Worm (Caenorhabditis elegans) whole organism, L1 larva: Measurements from ENCODE around the gene T02H6.5.

ENCODE experiments used
- aha-1 ChIP-seq: fragments of 150-350 bp; optimal IDR thresholded peaks from 2 replicates; lab custom pipeline; 2014; ENCODE audit warnings: missing biosample characterization, missing genetic modification characterization
- alr-1 ChIP-seq: fragments of 200-800 bp; sonication (Bioruptor generic); optimal IDR thresholded peaks from 2 replicates; lab custom pipeline; 2018; ENCODE audit warnings: borderline replicate concordance, mild to moderate bottlenecking, missing genetic modification characterization, missing compliant biosample characterization
- ama-1 ChIP-seq: fragments of 150-350 bp; optimal IDR thresholded peaks from 2 replicates; lab custom pipeline; 2014
- blmp-1 ChIP-seq: fragments of 150-350 bp; optimal IDR thresholded peaks from 2 replicates; lab custom pipeline; 2014; ENCODE audit warnings: missing biosample characterization, missing genetic modification characterization
- ceh-63 ChIP-seq: fragments of 200-800 bp; sonication (Bioruptor generic); optimal IDR thresholded peaks from 2 replicates; lab custom pipeline; 2018; ENCODE audit warnings: mild to moderate bottlenecking, missing genetic modification characterization, missing compliant biosample characterization
- ceh-8 ChIP-seq: fragments of 200-800 bp; sonication (Bioruptor generic); optimal IDR thresholded peaks from 2 replicates; lab custom pipeline; 2018; ENCODE audit warnings: mild to moderate bottlenecking, missing genetic modification characterization, moderate library complexity, missing compliant biosample characterization
- ceh-82 ChIP-seq, 3 experiments: fragments of 150-350 bp in 1 of 3; sonication (generic microtip) in 2 of 3; optimal IDR thresholded peaks; 2 replicates each; lab custom pipeline; 2014 to 2017; ENCODE audit warnings: missing biosample characterization in 3 of 3, missing genetic modification characterization in 3 of 3
- ets-5 ChIP-seq: fragments of 200-800 bp; sonication (Bioruptor generic); IDR thresholded peaks from 2 replicates; pipeline ENCODE4 v1.3.6; 2022; ENCODE audit warnings: missing genetic modification characterization, missing compliant biosample characterization
- fkh-8 ChIP-seq: sonication (generic microtip); optimal IDR thresholded peaks from 2 replicates; lab custom pipeline; 2016; ENCODE audit warnings: mild to moderate bottlenecking, missing genetic modification characterization, missing compliant biosample characterization
- fos-1 ChIP-seq: fragments of 150-350 bp; optimal IDR thresholded peaks from 2 replicates; lab custom pipeline; 2014; ENCODE audit warnings: missing biosample characterization, missing genetic modification characterization
- grh-1 ChIP-seq: fragments of 200-800 bp; sonication (Bioruptor generic); IDR thresholded peaks from 2 replicates; pipeline ENCODE4 v1.3.6; 2022; ENCODE audit warnings: missing genetic modification reagents, missing genetic modification characterization, missing compliant biosample characterization
- hlh-4 ChIP-seq: sonication (generic microtip); optimal IDR thresholded peaks from 2 replicates; lab custom pipeline; 2016; ENCODE audit warnings: mild to moderate bottlenecking, missing genetic modification characterization, missing compliant biosample characterization
- hpl-2 ChIP-seq: fragments of 150-350 bp; optimal IDR thresholded peaks from 2 replicates; lab custom pipeline; 2014; ENCODE audit warnings: missing biosample characterization, missing genetic modification reagents, missing genetic modification characterization
- isw-1 ChIP-seq: fragments of 200-800 bp; sonication (Bioruptor generic); IDR thresholded peaks from 2 replicates; pipeline ENCODE4 v1.3.6; 2022; ENCODE audit warnings: missing genetic modification characterization, missing compliant biosample characterization
- lin-13 ChIP-seq: fragments of 150-350 bp; optimal IDR thresholded peaks from 2 replicates; lab custom pipeline; 2014; ENCODE audit warnings: missing biosample characterization, missing genetic modification reagents, missing genetic modification characterization
- lin-35 ChIP-seq, 2 experiments: fragments of 150-350 bp; optimal IDR thresholded peaks; 2 replicates each; lab custom pipeline; 2014; ENCODE audit warnings: missing biosample characterization in 2 of 2, missing genetic modification characterization in 2 of 2, missing genetic modification reagents in 2 of 2
- lsy-2 ChIP-seq, 2 experiments: fragments of 150-350 bp; optimal IDR thresholded peaks; 2 replicates each; lab custom pipeline; 2014; ENCODE audit warnings: missing biosample characterization in 2 of 2, missing genetic modification characterization in 2 of 2
- mdl-1 ChIP-seq, 2 experiments: fragments of 150-350 bp; optimal IDR thresholded peaks; 2 replicates each; lab custom pipeline; 2014 to 2017; ENCODE audit warnings: missing biosample characterization in 2 of 2, missing genetic modification characterization in 2 of 2, inconsistent platforms in 1 of 2
- mef-2 ChIP-seq: fragments of 150-350 bp; optimal IDR thresholded peaks from 2 replicates; lab custom pipeline; 2014; ENCODE audit warnings: missing biosample characterization, missing genetic modification characterization
- nhr-11 ChIP-seq: fragments of 150-350 bp; optimal IDR thresholded peaks from 2 replicates; lab custom pipeline; 2014; ENCODE audit warnings: missing biosample characterization, missing genetic modification characterization
- nhr-12 ChIP-seq: sonication (generic microtip); optimal IDR thresholded peaks from 2 replicates; lab custom pipeline; 2017; ENCODE audit warnings: missing biosample characterization, missing genetic modification characterization
- nhr-47 ChIP-seq: sonication (generic microtip); optimal IDR thresholded peaks from 2 replicates; lab custom pipeline; 2016; ENCODE audit warnings: mild to moderate bottlenecking, missing genetic modification characterization, moderate library complexity, missing compliant biosample characterization
- nhr-84 ChIP-seq: sonication (generic microtip); optimal IDR thresholded peaks from 2 replicates; lab custom pipeline; 2017; ENCODE audit warnings: missing biosample characterization, missing genetic modification characterization
- nhr-90 ChIP-seq: sonication (generic microtip); optimal IDR thresholded peaks from 2 replicates; lab custom pipeline; 2016; ENCODE audit warnings: mild to moderate bottlenecking, missing genetic modification characterization, missing compliant biosample characterization; ENCODE audit not compliant: poor library complexity
- pag-3 ChIP-seq: sonication (generic microtip); optimal IDR thresholded peaks from 2 replicates; lab custom pipeline; 2017; ENCODE audit warnings: missing genetic modification characterization, mild to moderate bottlenecking, missing compliant biosample characterization, antibody characterized with exemption, borderline replicate concordance; ENCODE audit not compliant: insufficient read depth
- pax-3 ChIP-seq: fragments of 200-800 bp; sonication (Bioruptor generic); optimal IDR thresholded peaks from 2 replicates; lab custom pipeline; 2018; ENCODE audit warnings: mild to moderate bottlenecking, missing genetic modification characterization, moderate library complexity, missing compliant biosample characterization
- pqm-1 ChIP-seq: sonication (generic microtip); optimal IDR thresholded peaks from 3 replicates; lab custom pipeline; 2017; ENCODE audit warnings: missing biosample characterization, missing genetic modification characterization
- rnt-1 ChIP-seq: sonication (generic microtip); optimal IDR thresholded peaks from 2 replicates; lab custom pipeline; 2016; ENCODE audit warnings: mild to moderate bottlenecking, missing genetic modification characterization, moderate library complexity, missing compliant biosample characterization
- snpc-4 ChIP-seq: fragments of 150-350 bp; optimal IDR thresholded peaks from 2 replicates; lab custom pipeline; 2014; ENCODE audit warnings: missing biosample characterization, missing genetic modification characterization
- snu-23 ChIP-seq: sonication (generic microtip); optimal IDR thresholded peaks from 2 replicates; lab custom pipeline; 2016; ENCODE audit warnings: missing genetic modification characterization, missing compliant biosample characterization
- sox-4 ChIP-seq: sonication (generic microtip); optimal IDR thresholded peaks from 2 replicates; lab custom pipeline; 2016; ENCODE audit warnings: missing genetic modification characterization, missing compliant biosample characterization
- sup-37 ChIP-seq: fragments of 200-800 bp; sonication (Bioruptor generic); optimal IDR thresholded peaks from 2 replicates; lab custom pipeline; 2018; ENCODE audit warnings: mild to moderate bottlenecking, missing genetic modification characterization, missing compliant biosample characterization
- tlp-1 ChIP-seq: fragments of 150-350 bp; optimal IDR thresholded peaks from 2 replicates; lab custom pipeline; 2014; ENCODE audit warnings: missing biosample characterization, missing genetic modification characterization
- unc-130 ChIP-seq: fragments of 150-350 bp; optimal IDR thresholded peaks from 2 replicates; lab custom pipeline; 2017; ENCODE audit warnings: missing biosample characterization, missing genetic modification characterization, inconsistent platforms
- unc-86 ChIP-seq: sonication (generic microtip); optimal IDR thresholded peaks from 2 replicates; lab custom pipeline; 2016; ENCODE audit warnings: missing genetic modification characterization, missing compliant biosample characterization
- xbp-1 ChIP-seq: sonication (generic microtip); optimal IDR thresholded peaks from 2 replicates; lab custom pipeline; 2016; ENCODE audit warnings: missing genetic modification characterization, missing compliant biosample characterization
- zag-1 ChIP-seq: fragments of 150-350 bp; optimal IDR thresholded peaks from 2 replicates; lab custom pipeline; 2014; ENCODE audit warnings: missing biosample characterization, missing genetic modification characterization
- ztf-11 ChIP-seq, 2 experiments: sonication (generic microtip); optimal IDR thresholded peaks; 2 replicates each; lab custom pipeline; 2016 to 2017; ENCODE audit warnings: missing genetic modification characterization in 2 of 2, missing biosample characterization in 1 of 2, missing compliant biosample characterization in 1 of 2

The T02H6.5 gene

ce11 chrII:674116-674515, 10.8 kb upstream of the T02H6.5 start, which contains the start of gene Y39F10C.3:
Y39F10C.3 (plus strand) TSS chrII:674416.
- TF ChIP-seq tlp-1 (tag; lab: Kevin White, UChicago) (no peak), hlh-4 (tag; lab: Kevin White, UChicago) (no peak), rnt-1 (tag; lab: Kevin White, UChicago) (no peak), ceh-82 (tag; optimal IDR thresholded peaks at IDR 0.05; lab: Kevin White, UChicago) (no peak), mef-2 (tag; lab: Kevin White, UChicago) (no peak), sup-37 (no peak), lin-35 (GFP tag; optimal IDR thresholded peaks at IDR 0.05; lab: Kevin White, UChicago) (no peak)
- TF ChIP-seq, all 84 proteins: peak for 0

ce11 chrII:675303-675702, 9.6 kb upstream of the T02H6.5 start, which contains the start of gene Y39F10C.1:
Y39F10C.1 (plus strand) TSS chrII:675603.
- no peak for TF ChIP-seq fos-1 (tag; lab: Kevin White, UChicago)
- TF ChIP-seq ceh-63 (GFP tag; lab: Kevin White, UChicago): no peak

- TF ChIP-seq snu-23 (GFP tag; lab: Kevin White, UChicago): no peak
- TF ChIP-seq nhr-12 (tag; lab: Kevin White, UChicago): no peak
- TF ChIP-seq nhr-47 (tag; lab: Kevin White, UChicago): no peak
- no peak for TF ChIP-seq xbp-1 (tag; lab: Kevin White, UChicago)
- TF ChIP-seq unc-130 (tag; lab: Kevin White, UChicago): no peak
- TF ChIP-seq zag-1 (tag; lab: Kevin White, UChicago): no peak
- no peak for TF ChIP-seq mef-2 (tag; lab: Kevin White, UChicago)
- no peak for TF ChIP-seq mdl-1 (tag; optimal IDR thresholded peaks at IDR 0.05; lab: Kevin White, UChicago)
- TF ChIP-seq ceh-63 (GFP tag; lab: Kevin White, UChicago): no peak
- no peak for TF ChIP-seq aha-1 (tag; lab: Kevin White, UChicago)
- TF ChIP-seq lsy-2 (tag; optimal IDR thresholded peaks at IDR 0.05; lab: Kevin White, UChicago): no peak
- no peak for TF ChIP-seq hpl-2 (GFP tag; lab: Kevin White, UChicago)
- no peak for TF ChIP-seq ets-5 (GFP tag; lab: Robert Waterston, UW)
- no peak for TF ChIP-seq nhr-90 (tag; lab: Kevin White, UChicago)
- no peak for TF ChIP-seq fos-1 (tag; lab: Kevin White, UChicago)
Observed at ce11 chrII:675822-676221, 9.1 kb upstream of the T02H6.5 start.

ce11 chrII:678581-678980, 6.3 kb upstream of the T02H6.5 start, which contains the start of gene T02H6.9:
T02H6.9 (plus strand) TSS chrII:678881.
- TF ChIP-seq nhr-11 (tag; lab: Kevin White, UChicago): no peak
- no peak for TF ChIP-seq mdl-1 (tag; optimal IDR thresholded peaks at IDR 0.05; lab: Kevin White, UChicago)

- TF ChIP-seq pax-3 (no peak), zag-1 (tag; lab: Kevin White, UChicago) (no peak), mef-2 (tag; lab: Kevin White, UChicago) (no peak), nhr-84 (tag; lab: Kevin White, UChicago) (no peak), snpc-4 (tag; lab: Kevin White, UChicago) (no peak), sox-4 (tag; lab: Kevin White, UChicago) (no peak), fkh-8 (tag; lab: Kevin White, UChicago) (no peak), unc-86 (tag; lab: Kevin White, UChicago) (no peak), isw-1 (no peak), ztf-11 (tag; optimal IDR thresholded peaks at IDR 0.05; lab: Kevin White, UChicago) (no peak)
Observed at ce11 chrII:680612-681011, 4.3 kb upstream of the T02H6.5 start, which contains the start of the genes T02H6.10 and T02H6.8. T02H6.10 (minus strand) TSS chrII:680712. T02H6.8 (plus strand) TSS chrII:680832.

ce11 chrII:682326-682725, 2.6 kb upstream of the T02H6.5 start, which contains the start of gene T02H6.7:
T02H6.7 (plus strand) TSS chrII:682626.
- TF ChIP-seq tlp-1 (tag; lab: Kevin White, UChicago) (no peak), rnt-1 (tag; lab: Kevin White, UChicago) (no peak), lin-13 (GFP tag; lab: Kevin White, UChicago) (no peak), pqm-1 (tag; lab: Kevin White, UChicago) (no peak), ceh-8 (GFP tag; lab: Kevin White, UChicago) (no peak), pag-3 (tag; lab: Kevin White, UChicago) (no peak), hlh-4 (tag; lab: Kevin White, UChicago) (no peak), blmp-1 (tag; lab: Kevin White, UChicago) (no peak), hpl-2 (GFP tag; lab: Kevin White, UChicago) (no peak), grh-1 (GFP tag; lab: Robert Waterston, UW) (no peak), ztf-11 (tag; optimal IDR thresholded peaks at IDR 0.05; lab: Kevin White, UChicago) (no peak), alr-1 (tag; lab: Kevin White, UChicago) (no peak), ama-1 (lab: Kevin White, UChicago) (no peak)
